Fruit fly (Drosophila melanogaster) whole organism, embryonic: Measurements from ENCODE around the gene Ppcs.

Experiments used
- CG11723 ChIP-seq: fragments of 200-800 bp; sonication (Bioruptor generic); optimal IDR thresholded peaks from 2 replicates; lab custom pipeline; 2017; ENCODE audit warnings: missing biosample characterization, mild to moderate bottlenecking, missing genetic modification characterization
- CG14710 ChIP-seq: fragments of 200-800 bp; sonication (Bioruptor generic); optimal IDR thresholded peaks from 3 replicates; lab custom pipeline; 2019; ENCODE audit warnings: missing biosample characterization, mild to moderate bottlenecking, missing genetic modification characterization, moderate library complexity
- CG15514 ChIP-seq: fragments of 200-800 bp; sonication (Bioruptor generic); optimal IDR thresholded peaks from 3 replicates; lab custom pipeline; 2017; ENCODE audit warnings: missing biosample characterization, missing genetic modification characterization, mild to moderate bottlenecking, moderate library complexity, missing genetic modification reagents
- CG17912 ChIP-seq: fragments of 200-800 bp; sonication (Bioruptor generic); optimal IDR thresholded peaks from 2 replicates; lab custom pipeline; 2018; ENCODE audit warnings: missing biosample characterization, mild to moderate bottlenecking, missing genetic modification characterization
- CG30431 ChIP-seq: fragments of 200-800 bp; sonication (Bioruptor generic); optimal IDR thresholded peaks from 2 replicates; lab custom pipeline; 2017; ENCODE audit warnings: missing biosample characterization, missing genetic modification characterization
- CG31365 ChIP-seq: fragments of 200-800 bp; sonication (Bioruptor generic); optimal IDR thresholded peaks from 2 replicates; lab custom pipeline; 2018; ENCODE audit warnings: missing biosample characterization, mild to moderate bottlenecking, missing genetic modification characterization
- CG34376 ChIP-seq: fragments of 200-800 bp; sonication (Bioruptor generic); optimal IDR thresholded peaks from 2 replicates; lab custom pipeline; 2018; ENCODE audit warnings: missing biosample characterization, mild to moderate bottlenecking, missing genetic modification characterization
- CG4282 ChIP-seq: fragments of 200-800 bp; sonication (Bioruptor generic); optimal IDR thresholded peaks from 2 replicates; lab custom pipeline; 2016; ENCODE audit warnings: missing biosample characterization, missing genetic modification characterization
- CG4404 ChIP-seq: fragments of 200-800 bp; sonication (Bioruptor generic); IDR thresholded peaks from 2 replicates; pipeline ENCODE4 v1.3.6; 2022; ENCODE audit warnings: missing biosample characterization, missing genetic modification characterization
- CG4707 ChIP-seq: fragments of 200-800 bp; sonication (Bioruptor generic); optimal IDR thresholded peaks from 2 replicates; lab custom pipeline; 2018; ENCODE audit warnings: missing biosample characterization, mild to moderate bottlenecking, missing genetic modification characterization, moderate library complexity
- CG4730 ChIP-seq: fragments of 200-800 bp; sonication (Bioruptor generic); IDR thresholded peaks from 2 replicates; pipeline ENCODE4 v1.3.6; 2022; ENCODE audit warnings: missing biosample characterization, missing genetic modification characterization
- CG7372 ChIP-seq: fragments of 200-800 bp; sonication (Bioruptor generic); IDR thresholded peaks from 2 replicates; pipeline ENCODE4 v1.3.6; 2022; ENCODE audit warnings: missing biosample characterization, missing genetic modification characterization
- CG7786 ChIP-seq: fragments of 200-800 bp; sonication (Bioruptor generic); optimal IDR thresholded peaks from 2 replicates; lab custom pipeline; 2016; ENCODE audit warnings: missing biosample characterization, missing genetic modification characterization
- CG7839 ChIP-seq: fragments of 200-800 bp; sonication (Bioruptor generic); optimal IDR thresholded peaks from 3 replicates; lab custom pipeline; 2018; ENCODE audit warnings: missing biosample characterization, mild to moderate bottlenecking, missing genetic modification characterization, moderate library complexity
- CG8359 ChIP-seq: fragments of 200-800 bp; sonication (Bioruptor generic); optimal IDR thresholded peaks from 2 replicates; lab custom pipeline; 2017; ENCODE audit warnings: missing biosample characterization, mild to moderate bottlenecking, missing genetic modification characterization, borderline replicate concordance
- CG9215 ChIP-seq: fragments of 200-800 bp; sonication (Bioruptor generic); IDR thresholded peaks from 2 replicates; pipeline ENCODE4 v1.3.6; 2022; ENCODE audit warnings: missing biosample characterization, missing genetic modification characterization
- CG9817 ChIP-seq: fragments of 200-800 bp; sonication (Bioruptor generic); optimal IDR thresholded peaks from 2 replicates; lab custom pipeline; 2018; ENCODE audit warnings: missing biosample characterization, mild to moderate bottlenecking, missing genetic modification characterization, moderate library complexity
- CHES-1-like ChIP-seq: fragments of 200-800 bp; sonication (Bioruptor generic); optimal IDR thresholded peaks from 2 replicates; lab custom pipeline; 2016; ENCODE audit warnings: missing biosample characterization, missing genetic modification characterization
- Dll ChIP-seq: fragments of 200-800 bp; sonication (Bioruptor generic); IDR thresholded peaks from 4 replicates; pipeline ENCODE4 v1.3.6; 2022; ENCODE audit warnings: missing biosample characterization, missing genetic modification characterization; ENCODE audit not compliant: partially characterized antibody
- Ets97D ChIP-seq: fragments of 200-800 bp; sonication (Bioruptor generic); optimal IDR thresholded peaks from 3 replicates; lab custom pipeline; 2016; ENCODE audit warnings: missing biosample characterization, missing genetic modification characterization
- Fer2 ChIP-seq: fragments of 200-800 bp; sonication (Bioruptor generic); optimal IDR thresholded peaks from 2 replicates; lab custom pipeline; 2018; ENCODE audit warnings: missing biosample characterization, mild to moderate bottlenecking, missing genetic modification characterization, moderate library complexity
- H2.0 ChIP-seq: fragments of 200-800 bp; sonication (Bioruptor generic); IDR thresholded peaks from 2 replicates; pipeline ENCODE4 v1.3.6; 2022; ENCODE audit warnings: missing biosample characterization, missing genetic modification characterization
- HLHmδ ChIP-seq: fragments of 200-800 bp; sonication (Bioruptor generic); optimal IDR thresholded peaks from 2 replicates; lab custom pipeline; 2018; ENCODE audit warnings: missing biosample characterization, mild to moderate bottlenecking, missing genetic modification characterization, moderate library complexity
- Hmx ChIP-seq: fragments of 200-800 bp; sonication (Bioruptor generic); optimal IDR thresholded peaks from 2 replicates; lab custom pipeline; 2016; ENCODE audit warnings: missing biosample characterization, missing genetic modification characterization
- MTF-1 ChIP-seq: fragments of 200-800 bp; sonication (Bioruptor generic); optimal IDR thresholded peaks from 2 replicates; lab custom pipeline; 2018; ENCODE audit warnings: missing biosample characterization, mild to moderate bottlenecking, missing genetic modification characterization, borderline replicate concordance
- Pdp1 ChIP-seq, 2 experiments: fragments of 200-800 bp; sonication (Bioruptor generic); optimal IDR thresholded peaks; 3 replicates each; lab custom pipeline; 2016; ENCODE audit warnings: missing biosample characterization in 2 of 2, missing genetic modification characterization in 2 of 2, mild to moderate bottlenecking in 1 of 2, moderate library complexity in 1 of 2
- Six4 ChIP-seq: fragments of 200-800 bp; sonication (Bioruptor generic); optimal IDR thresholded peaks from 2 replicates; lab custom pipeline; 2016; ENCODE audit warnings: missing biosample characterization, missing genetic modification characterization
- TFAM ChIP-seq: fragments of 200-800 bp; sonication (Bioruptor generic); optimal IDR thresholded peaks from 2 replicates; lab custom pipeline; 2017; ENCODE audit warnings: missing biosample characterization, missing genetic modification characterization, inconsistent platforms
- Xrp1 ChIP-seq: fragments of 200-800 bp; sonication (Bioruptor generic); IDR thresholded peaks from 2 replicates; pipeline ENCODE4 v1.3.6; 2022; ENCODE audit warnings: missing biosample characterization, missing genetic modification characterization
- ase ChIP-seq: fragments of 200-800 bp; sonication (Bioruptor generic); IDR thresholded peaks from 3 replicates; pipeline ENCODE4 v1.3.6; 2022; ENCODE audit warnings: missing biosample characterization, missing genetic modification characterization
- bbx ChIP-seq: fragments of 200-800 bp; sonication (Bioruptor generic); IDR thresholded peaks from 2 replicates; pipeline ENCODE4 v1.3.6; 2022; ENCODE audit warnings: missing biosample characterization, missing genetic modification characterization; ENCODE audit not compliant: partially characterized antibody
- cwo ChIP-seq: fragments of 200-800 bp; sonication (Bioruptor generic); optimal IDR thresholded peaks from 3 replicates; lab custom pipeline; 2017; ENCODE audit warnings: missing biosample characterization, missing genetic modification characterization, mild to moderate bottlenecking, moderate library complexity, missing genetic modification reagents
- da ChIP-seq: fragments of 200-800 bp; sonication (Bioruptor generic); optimal IDR thresholded peaks from 2 replicates; lab custom pipeline; 2016; ENCODE audit warnings: missing biosample characterization, missing genetic modification characterization
- dan ChIP-seq: fragments of 200-800 bp; sonication (Bioruptor generic); IDR thresholded peaks from 2 replicates; pipeline ENCODE4 v1.3.6; 2022; ENCODE audit warnings: missing biosample characterization, missing genetic modification characterization
- esg ChIP-seq: fragments of 200-800 bp; sonication (Bioruptor generic); conservative IDR thresholded peaks from 2 replicates; pipeline ENCODE4 v1.3.6; 2022; ENCODE audit warnings: missing biosample characterization, missing genetic modification characterization
- ham ChIP-seq: fragments of 200-800 bp; sonication (Bioruptor generic); IDR thresholded peaks from 2 replicates; pipeline ENCODE4 v1.3.6; 2022; ENCODE audit warnings: missing biosample characterization, missing genetic modification characterization
- hbn ChIP-seq: fragments of 200-800 bp; sonication (Bioruptor generic); IDR thresholded peaks from 2 replicates; pipeline ENCODE4 v1.3.6; 2022; ENCODE audit warnings: missing biosample characterization, missing genetic modification characterization; ENCODE audit not compliant: partially characterized antibody
- ind ChIP-seq: fragments of 200-800 bp; sonication (Bioruptor generic); optimal IDR thresholded peaks from 3 replicates; lab custom pipeline; 2016; ENCODE audit warnings: missing biosample characterization, missing genetic modification characterization
- lbe ChIP-seq: fragments of 200-800 bp; sonication (Bioruptor generic); optimal IDR thresholded peaks from 2 replicates; lab custom pipeline; 2016; ENCODE audit warnings: missing biosample characterization, mild to moderate bottlenecking, missing genetic modification characterization
- mam ChIP-seq: fragments of 200-800 bp; sonication (Bioruptor generic); optimal IDR thresholded peaks from 3 replicates; lab custom pipeline; 2016; ENCODE audit warnings: missing biosample characterization, missing genetic modification characterization
- oc ChIP-seq: fragments of 200-800 bp; sonication (Bioruptor generic); optimal IDR thresholded peaks from 2 replicates; lab custom pipeline; 2018; ENCODE audit warnings: missing biosample characterization, mild to moderate bottlenecking, missing genetic modification characterization, moderate library complexity
- p53 ChIP-seq: fragments of 200-800 bp; sonication (Bioruptor generic); optimal IDR thresholded peaks from 2 replicates; lab custom pipeline; 2016; ENCODE audit warnings: missing biosample characterization, missing genetic modification characterization
- phol ChIP-seq: fragments of 200-800 bp; sonication (Bioruptor generic); optimal IDR thresholded peaks from 3 replicates; lab custom pipeline; 2018; ENCODE audit warnings: missing biosample characterization, mild to moderate bottlenecking, missing genetic modification characterization, moderate library complexity
- prd ChIP-seq, 3 experiments: fragments of >200 bp in 2 of 3; fragments of 200-800 bp in 1 of 3; sonication (Bioruptor generic) in 1 of 3; optimal IDR thresholded peaks in 2 of 3; IDR thresholded peaks in 1 of 3; 2 replicates in 2 of 3; 3 replicates in 1 of 3; pipeline versions ENCODE4 v1.3.6 to Lab custom; 2017 to 2022; ENCODE audit warnings: missing biosample characterization in 1 of 3, missing genetic modification characterization in 1 of 3
- ranshi ChIP-seq: fragments of 200-800 bp; sonication (Bioruptor generic); IDR thresholded peaks from 2 replicates; pipeline ENCODE4 v1.3.6; 2022; ENCODE audit warnings: missing biosample characterization, missing genetic modification characterization
- sd ChIP-seq: fragments of 200-800 bp; sonication (Bioruptor generic); optimal IDR thresholded peaks from 3 replicates; lab custom pipeline; 2018; ENCODE audit warnings: missing biosample characterization, mild to moderate bottlenecking, missing genetic modification characterization, moderate library complexity
- sima ChIP-seq: fragments of 200-800 bp; sonication (Bioruptor generic); optimal IDR thresholded peaks from 2 replicates; lab custom pipeline; 2016; ENCODE audit warnings: missing biosample characterization, missing genetic modification characterization
- sisA ChIP-seq: fragments of 200-800 bp; sonication (Bioruptor generic); IDR thresholded peaks from 2 replicates; pipeline ENCODE4 v1.3.6; 2022; ENCODE audit warnings: missing biosample characterization, missing genetic modification characterization
- wdn ChIP-seq: fragments of 200-800 bp; sonication (Bioruptor generic); IDR thresholded peaks from 2 replicates; pipeline ENCODE4 v1.3.6; 2022; ENCODE audit warnings: missing biosample characterization, missing genetic modification characterization

Gene Ppcs

dm6 chr3R:19162135-19162616 is 14.5 kb upstream of the Ppcs start, which contains the start of the genes CG42359 and Nsun5 (continued):
- TF ChIP-seq CG7372 (GFP tag; lab: Robert Waterston, UW) (peak; percentile 86), dan (GFP tag; lab: Robert Waterston, UW) (peak; percentile 79), H2.0 (GFP tag; lab: Robert Waterston, UW) (peak; percentile 88), esg (GFP tag; lab: Robert Waterston, UW) (peak; percentile 85), ham (GFP tag; lab: Robert Waterston, UW) (peak; percentile 61; the same call in 1 of the 2 replicates), Xrp1 (GFP tag; lab: Robert Waterston, UW) (peak; percentile 91), mam (GFP tag; lab: Kevin White, UChicago) (peak; percentile 93), CG31365 (tag; lab: Kevin White, UChicago) (peak; percentile 66), CG11723 (peak; percentile 64), hbn (peak; percentile 96), HLHmδ (peak; percentile 5), sisA (GFP tag; lab: Robert Waterston, UW) (peak; percentile 89), da (GFP tag; lab: Kevin White, UChicago) (peak; percentile 81), TFAM (GFP tag; lab: Kevin White, UChicago) (peak; percentile 65), cwo (peak; percentile 99), sd (tag; lab: Kevin White, UChicago) (peak; percentile 99), sima (GFP tag; lab: Kevin White, UChicago) (peak; percentile 62), CG34376 (peak; percentile 80), MTF-1 (GFP tag; lab: Kevin White, UChicago) (peak; percentile 50), Fer2 (tag; lab: Kevin White, UChicago) (peak; percentile 75), CG8359 (GFP tag; lab: Kevin White, UChicago) (peak; percentile 64), ranshi (GFP tag; lab: Robert Waterston, UW) (peak; percentile 87), Ets97D (GFP tag; lab: Kevin White, UChicago) (peak; percentile 92), CG4404 (GFP tag; lab: Robert Waterston, UW) (peak; percentile 85), oc (tag; lab: Kevin White, UChicago) (peak; percentile 87), CG9817 (tag; lab: Kevin White, UChicago) (peak; percentile 88), p53 (GFP tag; lab: Kevin White, UChicago) (peak; percentile 83), CG9215 (GFP tag; lab: Robert Waterston, UW) (peak; percentile 100), prd (optimal IDR thresholded peaks at IDR 0.05; lab: Kevin White, UChicago) (no peak), prd (GFP tag; IDR thresholded peaks at IDR 0.05; lab: Robert Waterston, UW) (peak; percentile 95), bbx (peak; percentile 88), CG17912 (GFP tag; lab: Kevin White, UChicago) (peak; percentile 37), CG4730 (peak; percentile 83), ase (peak; percentile 86), Six4 (GFP tag; lab: Kevin White, UChicago) (peak; percentile 91), CG30431 (peak; percentile 70), phol (peak; percentile 92), CG4707 (GFP tag; lab: Kevin White, UChicago) (peak; percentile 62), CG7786 (GFP tag; lab: Kevin White, UChicago) (peak; percentile 89), Pdp1 (GFP tag; optimal IDR thresholded peaks at IDR 0.05; lab: Kevin White, UChicago) (peak; percentile 91 to 94), CG4282 (GFP tag; lab: Kevin White, UChicago) (peak; percentile 85), lbe (GFP tag; lab: Kevin White, UChicago) (peak; percentile 88), CHES-1-like (GFP tag; lab: Kevin White, UChicago) (peak; percentile 94), CG15514 (GFP tag; lab: Kevin White, UChicago) (peak; percentile 92), wdn (GFP tag; lab: Robert Waterston, UW) (peak; percentile 83), CG14710 (tag; lab: Kevin White, UChicago) (peak; percentile 96), Dll (peak; percentile 97), CG7839 (peak; percentile 83), Hmx (GFP tag; lab: Kevin White, UChicago) (peak; percentile 56), ind (GFP tag; lab: Kevin White, UChicago) (peak; percentile 92)
